Worm (Caenorhabditis elegans) whole organism, late embryonic: ENCODE data around the gene F16F9.3.

Source experiments
- T23F11.4 ChIP-seq: fragments of 200-800 bp; sonication (Bioruptor generic); optimal IDR thresholded peaks from 2 replicates; lab custom pipeline; 2018; ENCODE audit warnings: mild to moderate bottlenecking, missing genetic modification characterization, missing compliant biosample characterization
- ama-1 ChIP-seq: fragments of 150-350 bp; optimal IDR thresholded peaks from 2 replicates; lab custom pipeline; 2014
- ceh-14 ChIP-seq: sonication (generic microtip); optimal IDR thresholded peaks from 2 replicates; lab custom pipeline; 2016; ENCODE audit warnings: missing genotype, missing genetic modification characterization, missing compliant biosample characterization
- ceh-6 ChIP-seq: fragments of 200-800 bp; sonication (Bioruptor generic); optimal IDR thresholded peaks from 2 replicates; lab custom pipeline; 2018; ENCODE audit warnings: mild to moderate bottlenecking, missing genetic modification characterization, missing compliant biosample characterization
- ceh-9 ChIP-seq: sonication (generic microtip); optimal IDR thresholded peaks from 2 replicates; lab custom pipeline; 2016; ENCODE audit warnings: mild to moderate bottlenecking, missing genetic modification characterization, inconsistent platforms, missing compliant biosample characterization
- gmeb-2 ChIP-seq: sonication (generic microtip); optimal IDR thresholded peaks from 2 replicates; lab custom pipeline; 2016; ENCODE audit warnings: missing genetic modification characterization, inconsistent platforms, missing compliant biosample characterization
- hlh-15 ChIP-seq: sonication (generic microtip); optimal IDR thresholded peaks from 2 replicates; lab custom pipeline; 2016; ENCODE audit warnings: missing genetic modification characterization, missing compliant biosample characterization
- pat-9 ChIP-seq: fragments of 200-800 bp; sonication (Bioruptor generic); optimal IDR thresholded peaks from 2 replicates; lab custom pipeline; 2018; ENCODE audit warnings: mild to moderate bottlenecking, missing genetic modification characterization, moderate library complexity, missing compliant biosample characterization
- rnt-1 ChIP-seq: sonication (generic microtip); optimal IDR thresholded peaks from 2 replicates; lab custom pipeline; 2016; ENCODE audit warnings: missing genetic modification characterization, missing compliant biosample characterization
- syd-9 ChIP-seq: sonication (generic microtip); optimal IDR thresholded peaks from 2 replicates; lab custom pipeline; 2016; ENCODE audit warnings: mild to moderate bottlenecking, missing genetic modification characterization, moderate library complexity, missing compliant biosample characterization
- unc-86 ChIP-seq: sonication (generic microtip); optimal IDR thresholded peaks from 2 replicates; lab custom pipeline; 2016; ENCODE audit warnings: missing genetic modification characterization, missing compliant biosample characterization
- zip-5 ChIP-seq: sonication (generic microtip); optimal IDR thresholded peaks from 2 replicates; lab custom pipeline; 2016; ENCODE audit warnings: missing genetic modification characterization, missing compliant biosample characterization

DNA sequence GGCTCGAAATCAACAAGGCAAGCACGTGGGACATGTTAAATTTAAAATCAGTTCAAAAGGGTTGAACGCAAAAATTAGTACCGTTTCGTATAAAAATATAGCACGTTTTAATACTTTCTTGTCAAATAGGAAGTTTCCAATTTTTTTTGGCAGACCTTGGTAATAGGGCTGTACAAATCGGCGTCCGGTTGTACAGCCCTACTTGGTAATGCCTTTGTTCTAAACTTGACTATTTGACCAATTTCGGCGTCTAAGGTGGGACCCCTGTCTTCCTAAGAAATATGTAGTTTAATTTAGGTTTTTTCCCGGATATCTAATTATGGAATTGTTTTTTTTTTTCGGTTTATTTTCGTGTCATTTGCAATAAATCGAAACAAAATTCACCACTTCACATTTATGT is 27.9 kb upstream of the F16F9.3 start:
- no peak for TF ChIP-seq unc-86 (tag; lab: Kevin White, UChicago)
- TF ChIP-seq T23F11.4 (GFP tag; lab: Kevin White, UChicago): no peak
- no peak for TF ChIP-seq ceh-14 (tag; lab: Kevin White, UChicago)
- TF ChIP-seq zip-5 (tag; lab: Kevin White, UChicago): no peak
- TF ChIP-seq ama-1 (lab: Kevin White, UChicago): no peak
- TF ChIP-seq gmeb-2 (tag; lab: Kevin White, UChicago): no peak
- no peak for TF ChIP-seq ceh-9 (tag; lab: Kevin White, UChicago)
- no peak for TF ChIP-seq hlh-15 (tag; lab: Kevin White, UChicago)
- TF ChIP-seq pat-9 (tag; lab: Kevin White, UChicago): no peak
- no peak for TF ChIP-seq syd-9
- TF ChIP-seq rnt-1 (tag; lab: Kevin White, UChicago): no peak
- TF ChIP-seq ceh-6 (GFP tag; lab: Kevin White, UChicago): no peak
